Worm (Caenorhabditis elegans): Measurements from ENCODE around the gene K04D7.6.

The K04D7.6 gene

DNA sequence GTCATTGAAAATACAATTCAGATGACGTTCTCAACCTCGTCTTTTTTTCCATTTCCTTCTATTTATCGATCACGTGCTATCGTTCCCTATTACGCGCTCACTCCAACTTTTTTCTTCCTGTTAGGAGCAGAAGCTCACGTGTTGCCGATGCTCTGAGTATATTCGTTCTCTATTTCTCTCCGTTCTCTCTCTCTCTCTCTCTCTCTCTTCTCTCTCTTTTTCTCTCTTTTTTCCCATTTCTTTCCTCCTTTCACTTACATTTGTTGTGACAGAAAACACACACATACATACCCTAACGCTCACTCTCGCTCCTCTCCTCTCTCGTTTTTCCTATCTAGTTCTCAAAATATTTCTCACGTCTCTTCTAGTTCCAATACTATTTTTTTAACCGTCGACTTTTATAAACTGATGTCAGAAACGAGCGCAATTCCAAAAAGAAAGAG lies 46.3 kb upstream of the K04D7.6 start (continued):
- TF ChIP-seq ceh-100 (GFP tag; IDR thresholded peaks at IDR 0.05) (0 out of 2 replicates have a peak, but pooled peaks have one; percentile 10), efl-1 (GFP tag; optimal IDR thresholded peaks at IDR 0.05) (no peak), nhr-179 (tag; optimal IDR thresholded peaks at IDR 0.05) (no peak), lag-1 (GFP tag; IDR thresholded peaks at IDR 0.05) (no peak), attf-6 (GFP tag; IDR thresholded peaks at IDR 0.05) (no peak), B0019.2 (GFP tag; conservative IDR thresholded peaks at IDR 0.05) (no peak), ZK185.1 (tag; optimal IDR thresholded peaks at IDR 0.05; ENCODE audit: poor library complexity, severe bottlenecking) (peak; percentile 32), hmg-1.2 (GFP tag; IDR thresholded peaks at IDR 0.05) (peak; percentile 84), C06A6.2 (GFP tag; conservative IDR thresholded peaks at IDR 0.05) (peak; percentile 80), let-607 (tag; optimal IDR thresholded peaks at IDR 0.05) (peak; percentile 65 to 75), ets-4 (GFP tag; optimal IDR thresholded peaks at IDR 0.05) (no peak), pbrm-1 (GFP tag; IDR thresholded peaks at IDR 0.05) (peak; percentile 81), K11D2.4 (GFP tag; IDR thresholded peaks at IDR 0.05) (peak; percentile 88), snpc-3.4 (tag; optimal IDR thresholded peaks at IDR 0.05) (no peak), let-526 (GFP tag; IDR thresholded peaks at IDR 0.05) (peak; percentile 33; the same call in 1 of the 2 replicates), nhr-120 (GFP tag; IDR thresholded peaks at IDR 0.05) (no peak), F55B11.4 (tag; optimal IDR thresholded peaks at IDR 0.05; ENCODE audit: borderline replicate concordance, insufficient read depth) (no peak), ama-1 (optimal IDR thresholded peaks at IDR 0.05) (no peak), ama-1 (GFP tag; optimal IDR thresholded peaks at IDR 0.05) (no peak), rpc-1 (optimal IDR thresholded peaks at IDR 0.05) (no peak), rpc-1 (tag; optimal IDR thresholded peaks at IDR 0.05) (no peak), xnd-1 (tag; optimal IDR thresholded peaks at IDR 0.05) (no peak), hlh-26 (GFP tag; conservative IDR thresholded peaks at IDR 0.05) (no peak), lin-54 (GFP tag; optimal IDR thresholded peaks at IDR 0.05) (peak; percentile 50), egl-18 (GFP tag; IDR thresholded peaks at IDR 0.05) (no peak), ztf-3 (GFP tag; optimal IDR thresholded peaks at IDR 0.05) (peak; percentile 60), nfya-1 (tag; optimal IDR thresholded peaks at IDR 0.05; ENCODE audit: borderline replicate concordance, insufficient read depth) (no peak), K12H6.12 (tag; optimal IDR thresholded peaks at IDR 0.05) (peak; percentile 93), him-1 (tag; optimal IDR thresholded peaks at IDR 0.05) (no peak), aptf-3 (GFP tag; IDR thresholded peaks at IDR 0.05) (no peak), C17E4.6 (GFP tag; IDR thresholded peaks at IDR 0.05) (no peak), zfh-2 (GFP tag; conservative IDR thresholded peaks at IDR 0.05) (no peak), zim-3 (tag; optimal IDR thresholded peaks at IDR 0.05) (no peak), ceh-79 (tag; optimal IDR thresholded peaks at IDR 0.05) (no peak), B0035.1 (tag; optimal IDR thresholded peaks at IDR 0.05) (peak; percentile 26), lsl-1 (GFP tag; optimal IDR thresholded peaks at IDR 0.05) (no peak), sptf-2 (GFP tag; optimal IDR thresholded peaks at IDR 0.05) (no peak), nhr-27 (tag; optimal IDR thresholded peaks at IDR 0.05) (no peak), cebp-1 (GFP tag; IDR thresholded peaks at IDR 0.05) (peak; percentile 50; the same call in 1 of the 2 replicates), cebp-1 (tag; optimal IDR thresholded peaks at IDR 0.05) (peak; percentile 89), madf-3 (GFP tag; IDR thresholded peaks at IDR 0.05) (no peak), F52B5.7 (tag; optimal IDR thresholded peaks at IDR 0.05) (no peak), F22D6.2 (tag; optimal IDR thresholded peaks at IDR 0.05) (peak; percentile 46), F57C9.4 (tag; optimal IDR thresholded peaks at IDR 0.05) (no peak), T26A5.8 (tag; optimal IDR thresholded peaks at IDR 0.05) (no peak), ztf-25 (GFP tag; IDR thresholded peaks at IDR 0.05) (no peak), rec-8 (tag; optimal IDR thresholded peaks at IDR 0.05) (no peak), T07F8.4 (tag; optimal IDR thresholded peaks at IDR 0.05) (no peak), bed-2 (GFP tag; IDR thresholded peaks at IDR 0.05) (no peak)
